Fruit fly (Drosophila melanogaster): ENCODE measurements around the gene mnd.

dm6 chr3L:15023192-15023591 is 38.3 kb downstream of the mnd start, which contains the start of gene CG32148:
- no peak for TF ChIP-seq psq (optimal IDR thresholded peaks at IDR 0.05)
- no peak for TF ChIP-seq pan (optimal IDR thresholded peaks at IDR 0.05)
- no peak for TF ChIP-seq EcR (GFP tag; optimal IDR thresholded peaks at IDR 0.05)
- TF ChIP-seq CG8478 (optimal IDR thresholded peaks at IDR 0.05): no peak

All from whole organism.